Worm (Caenorhabditis elegans) whole organism, midembryonic: ENCODE data around the gene ZK177.12.
"Not testable (repeated sequence)": the region's sequence is repeated elsewhere in the genome, so short reads cannot be mapped to it uniquely, and the experiment has no call there.

ENCODE experiments used
- T22C8.4 ChIP-seq: fragments of 200-800 bp; sonication (Bioruptor generic); IDR thresholded peaks from 2 replicates; pipeline ENCODE4 v1.3.6; 2022; ENCODE audit warnings: missing genetic modification characterization, missing compliant biosample characterization
- cog-1 ChIP-seq: sonication (generic microtip); optimal IDR thresholded peaks from 2 replicates; lab custom pipeline; 2016; ENCODE audit warnings: missing genetic modification characterization, missing compliant biosample characterization
- flt-1 ChIP-seq: fragments of 200-800 bp; sonication (Bioruptor generic); IDR thresholded peaks from 2 replicates; pipeline ENCODE4 v1.3.6; 2022; ENCODE audit warnings: missing genetic modification characterization, missing compliant biosample characterization
- klf-2 ChIP-seq: fragments of 200-800 bp; sonication (Bioruptor generic); conservative IDR thresholded peaks from 2 replicates; pipeline ENCODE4 v1.3.6; 2022; ENCODE audit warnings: missing genetic modification reagents, missing genetic modification characterization, missing compliant biosample characterization
- med-1 ChIP-seq: sonication (generic microtip); optimal IDR thresholded peaks from 2 replicates; lab custom pipeline; 2017; ENCODE audit warnings: missing genetic modification characterization, mild to moderate bottlenecking, missing compliant biosample characterization, antibody characterized with exemption, missing genetic modification reagents; ENCODE audit not compliant: insufficient read depth
- ref-1 ChIP-seq: fragments of 200-800 bp; sonication (Bioruptor generic); conservative IDR thresholded peaks from 2 replicates; pipeline ENCODE4 v1.3.6; 2022; ENCODE audit warnings: missing genetic modification reagents, missing genetic modification characterization, missing compliant biosample characterization
- tab-1 ChIP-seq: fragments of 200-800 bp; sonication (Bioruptor generic); IDR thresholded peaks from 2 replicates; pipeline ENCODE4 v1.3.6; 2022; ENCODE audit warnings: missing genetic modification characterization, missing compliant biosample characterization
- ztf-23 ChIP-seq: fragments of 200-800 bp; sonication (Bioruptor generic); IDR thresholded peaks from 2 replicates; pipeline ENCODE4 v1.3.6; 2022; ENCODE audit warnings: missing genetic modification reagents, missing genetic modification characterization, missing compliant biosample characterization
- ztf-29 ChIP-seq: fragments of 200-800 bp; sonication (Bioruptor generic); IDR thresholded peaks from 2 replicates; pipeline ENCODE4 v1.3.6; 2022; ENCODE audit warnings: missing genetic modification reagents, missing genetic modification characterization, missing compliant biosample characterization

ZK177.12 gene

DNA sequence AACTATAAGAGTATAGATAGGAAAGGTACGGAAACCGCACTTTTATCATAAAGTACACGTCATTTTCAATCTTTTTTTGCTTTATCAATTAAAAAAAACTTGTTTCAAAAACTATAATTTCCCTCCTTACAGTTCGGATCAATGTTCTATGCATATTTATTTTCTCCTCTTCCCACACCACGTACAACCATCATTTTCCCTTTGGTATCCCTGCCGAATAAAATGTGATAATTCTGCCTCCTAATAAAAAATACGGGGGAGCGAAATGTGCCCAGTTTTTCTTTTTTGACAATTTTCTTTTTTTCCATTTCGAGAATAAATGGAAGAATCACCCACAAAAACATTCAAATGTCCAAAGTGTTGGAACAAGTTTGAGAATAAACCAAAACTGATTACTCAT lies 6.0 kb upstream of the ZK177.12 start, which contains the start of gene ZK177.3:
ZK177.3 (plus strand) TSS at position 301 of the 400 bp plus-strand sequence.
- no peak for TF ChIP-seq ztf-23
- no peak for TF ChIP-seq flt-1 (GFP tag; lab: Robert Waterston, UW)
- TF ChIP-seq klf-2 (GFP tag; lab: Robert Waterston, UW), result no peak

DNA sequence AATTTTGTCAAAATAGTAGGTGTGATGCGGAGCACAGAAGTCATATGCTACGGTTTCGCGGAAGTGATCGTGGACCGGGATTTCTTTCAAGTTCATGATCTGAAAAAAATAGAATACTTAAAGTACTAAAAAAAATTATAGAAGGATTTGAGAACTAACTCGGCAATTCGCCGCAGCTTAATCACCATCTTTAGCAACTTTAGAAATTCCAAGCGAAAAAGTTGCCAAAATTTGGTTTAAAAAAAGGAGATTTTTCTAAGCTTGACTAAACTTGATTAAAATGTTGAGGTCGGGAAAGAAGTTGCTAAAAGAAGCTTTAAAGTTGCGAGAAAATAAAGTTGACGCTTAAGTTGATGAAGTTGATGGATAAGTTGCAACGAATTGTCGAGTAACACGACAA lies 3.9 kb upstream of the ZK177.12 start, which contains the start of gene ZK177.9:
ZK177.9 (minus strand) TSS at position 101 of the 400 bp plus-strand sequence.
- no peak for TF ChIP-seq ztf-23
- no peak for TF ChIP-seq ztf-29 (GFP tag; lab: Robert Waterston, UW)
- no peak for TF ChIP-seq med-1
- no peak for TF ChIP-seq ref-1
- TF ChIP-seq tab-1 (GFP tag; lab: Robert Waterston, UW), result no peak
- no peak for TF ChIP-seq cog-1 (tag; lab: Kevin White, UChicago)
- TF ChIP-seq flt-1 (GFP tag; lab: Robert Waterston, UW), result no peak
- TF ChIP-seq T22C8.4 (GFP tag; lab: Robert Waterston, UW), result no peak
- TF ChIP-seq klf-2 (GFP tag; lab: Robert Waterston, UW), result no peak

DNA sequence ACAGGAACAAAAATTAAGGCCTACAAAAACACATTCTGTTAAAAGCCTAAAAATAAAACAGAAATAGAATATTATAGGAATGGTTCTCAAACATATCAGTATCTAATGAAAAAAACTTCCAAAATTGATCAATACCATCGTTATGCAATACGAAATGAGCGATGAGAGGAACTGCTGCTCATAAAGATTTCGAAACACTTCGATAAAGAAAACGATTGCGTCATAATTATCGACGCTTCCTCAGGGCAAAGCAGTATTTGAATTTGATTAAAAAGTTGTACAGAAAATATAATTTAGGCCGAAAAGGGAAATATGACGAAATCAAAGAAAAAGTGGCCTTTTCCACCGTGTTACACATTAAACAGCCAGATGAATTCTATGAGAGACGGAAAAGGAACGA lies 3.5 kb upstream of the ZK177.12 start:
- TF ChIP-seq cog-1 (tag; lab: Kevin White, UChicago) (no peak), tab-1 (GFP tag; lab: Robert Waterston, UW) (no peak), ztf-29 (GFP tag; lab: Robert Waterston, UW) (no peak), ztf-23 (no peak), ref-1 (no peak), klf-2 (GFP tag; lab: Robert Waterston, UW) (no peak), med-1 (no peak), T22C8.4 (GFP tag; lab: Robert Waterston, UW) (no peak), flt-1 (GFP tag; lab: Robert Waterston, UW) (no peak)

DNA sequence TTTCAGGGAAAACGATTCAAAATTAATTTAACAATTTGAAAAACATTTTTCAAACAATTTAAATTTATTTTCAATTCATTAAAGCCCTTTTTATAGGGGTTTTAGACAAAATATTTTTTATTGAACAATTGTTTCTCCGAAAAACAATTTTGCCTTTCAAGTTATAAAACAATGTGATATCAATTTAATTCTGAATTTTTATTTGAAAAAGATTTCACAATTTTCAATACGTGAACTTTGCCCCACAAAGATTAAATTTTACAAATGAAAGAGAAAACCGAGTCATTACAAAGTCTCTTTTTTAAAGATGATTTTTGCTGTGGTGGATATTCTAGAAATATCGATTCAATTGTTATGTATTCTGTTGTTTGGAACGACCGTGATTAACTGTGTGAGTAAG lies 2.6 kb upstream of the ZK177.12 start, which contains the start of gene ZK177.2:
ZK177.2 (plus strand) TSS at position 301 of the 400 bp plus-strand sequence.
- TF ChIP-seq klf-2 (GFP tag; lab: Robert Waterston, UW), result no peak
- TF ChIP-seq cog-1 (tag; lab: Kevin White, UChicago), result no peak
- no peak for TF ChIP-seq ref-1
- no peak for TF ChIP-seq med-1
- no peak for TF ChIP-seq ztf-23
- no peak for TF ChIP-seq tab-1 (GFP tag; lab: Robert Waterston, UW)

DNA sequence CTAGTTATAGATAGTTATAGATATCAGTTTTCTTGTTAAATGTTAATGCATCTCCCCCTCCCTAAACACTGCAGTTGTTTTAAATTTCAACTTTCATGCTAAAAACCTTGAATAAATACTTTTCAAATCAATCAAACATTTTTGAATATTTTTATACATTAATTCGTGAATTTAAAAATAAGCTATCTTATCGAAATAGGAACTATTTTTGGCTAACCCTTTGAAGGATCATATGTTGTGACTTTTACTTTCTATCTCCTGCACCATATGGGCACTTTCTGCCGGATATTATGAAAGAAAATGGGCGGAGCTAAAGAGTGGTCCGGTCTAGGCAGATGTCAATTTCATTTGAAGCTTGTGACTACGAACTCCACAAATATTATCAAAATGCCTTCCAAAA lies 1.1 kb downstream of the ZK177.12 start, which contains the start of gene ZK177.11:
ZK177.11 (plus strand) TSS at position 301 of the 400 bp plus-strand sequence.
- TF ChIP-seq cog-1 (tag; lab: Kevin White, UChicago), result no peak
- no peak for TF ChIP-seq flt-1 (GFP tag; lab: Robert Waterston, UW)
- no peak for TF ChIP-seq ztf-23
- no peak for TF ChIP-seq T22C8.4 (GFP tag; lab: Robert Waterston, UW)
- TF ChIP-seq ztf-29 (GFP tag; lab: Robert Waterston, UW), result no peak
- TF ChIP-seq med-1, result no peak
- TF ChIP-seq tab-1 (GFP tag; lab: Robert Waterston, UW), result no peak
- TF ChIP-seq ref-1, result no peak
- no peak for TF ChIP-seq klf-2 (GFP tag; lab: Robert Waterston, UW)

DNA sequence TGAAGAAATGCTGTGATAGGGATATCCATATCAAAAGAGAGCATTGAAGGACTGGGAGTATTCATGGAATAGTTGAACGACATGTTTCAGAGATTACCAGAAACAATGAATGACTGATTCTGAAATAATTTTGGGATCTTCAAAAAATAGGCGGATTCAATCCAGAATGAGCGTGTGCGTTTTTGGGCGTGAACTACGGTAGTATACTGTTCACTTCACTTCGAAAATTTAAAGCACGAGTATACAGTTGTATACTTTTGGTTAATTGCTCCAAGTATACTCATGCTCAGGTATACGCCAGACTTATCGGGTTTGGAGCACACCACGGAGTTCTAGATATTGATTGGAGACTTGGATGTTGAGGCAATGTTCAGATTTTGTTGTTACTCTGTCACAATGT lies 3.8 kb downstream of the ZK177.12 start, which contains the start of gene tbx-35:
tbx-35 (minus strand) TSS at position 101 of the 400 bp plus-strand sequence.
- no peak for TF ChIP-seq med-1
- no peak for TF ChIP-seq flt-1 (GFP tag; lab: Robert Waterston, UW)
- no peak for TF ChIP-seq cog-1 (tag; lab: Kevin White, UChicago)
- no peak for TF ChIP-seq ref-1
- no peak for TF ChIP-seq klf-2 (GFP tag; lab: Robert Waterston, UW)
- no peak for TF ChIP-seq ztf-23

DNA sequence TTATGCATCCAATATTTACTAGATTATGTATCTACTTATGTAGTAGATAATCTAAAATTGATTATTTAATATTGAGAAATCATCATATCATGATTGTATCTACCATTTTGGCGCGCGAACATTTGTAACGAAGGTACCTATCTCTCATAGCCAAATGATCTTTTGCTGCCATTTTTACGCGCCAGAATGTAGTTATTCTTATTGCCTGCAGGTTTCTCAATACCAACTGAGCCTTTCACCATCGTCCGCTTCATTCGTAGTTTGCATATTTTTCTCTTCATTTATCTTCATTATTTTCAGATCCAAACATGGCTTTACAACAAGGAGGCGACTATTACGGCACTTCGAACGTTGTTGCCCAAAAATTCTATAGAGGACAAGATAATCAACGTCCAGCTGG lies 6.3 kb downstream of the ZK177.12 start, which contains the start of gene ZK177.1:
ZK177.1 (plus strand) TSS at position 301 of the 400 bp plus-strand sequence.
- TF ChIP-seq klf-2 (GFP tag; lab: Robert Waterston, UW) (no peak), T22C8.4 (GFP tag; lab: Robert Waterston, UW) (no peak), flt-1 (GFP tag; lab: Robert Waterston, UW) (no peak), ref-1 (no peak), med-1 (no peak), cog-1 (tag; lab: Kevin White, UChicago) (no peak), tab-1 (GFP tag; lab: Robert Waterston, UW) (no peak), ztf-29 (GFP tag; lab: Robert Waterston, UW) (no peak), ztf-23 (no peak)

DNA sequence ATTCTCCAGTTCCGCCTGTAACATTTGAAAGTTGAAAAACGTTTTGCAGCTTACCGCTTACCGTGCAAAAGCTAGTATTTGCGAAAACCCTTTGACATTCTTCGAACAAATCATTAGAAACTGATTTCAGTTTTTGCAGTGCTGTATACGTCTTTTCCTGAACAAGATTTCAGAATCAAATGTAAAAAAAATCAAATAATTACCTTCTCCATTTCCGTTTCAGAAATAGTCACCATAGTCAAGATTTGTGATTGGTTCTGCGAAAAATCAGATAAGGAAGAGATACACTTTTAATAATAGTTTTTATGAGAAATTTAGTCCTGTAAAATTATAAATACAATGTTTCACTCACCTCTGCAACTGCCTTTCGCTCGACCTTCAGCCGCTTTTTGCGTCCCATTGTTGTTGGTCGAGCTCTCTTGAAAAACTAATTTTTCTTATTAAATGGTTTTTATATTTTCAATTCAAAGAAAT lies 10.4 kb downstream of the ZK177.12 start, which contains the start of gene C17C3.9:
C17C3.9 (minus strand) TSS at position 424 of the 474 bp plus-strand sequence.
- no peak for TF ChIP-seq T22C8.4 (GFP tag; lab: Robert Waterston, UW)
- TF ChIP-seq ztf-29 (GFP tag; lab: Robert Waterston, UW), result no peak
- TF ChIP-seq cog-1 (tag; lab: Kevin White, UChicago), result no peak
- no peak for TF ChIP-seq tab-1 (GFP tag; lab: Robert Waterston, UW)
- TF ChIP-seq klf-2 (GFP tag; lab: Robert Waterston, UW), result no peak
- TF ChIP-seq flt-1 (GFP tag; lab: Robert Waterston, UW), result no peak
- TF ChIP-seq med-1, result no peak
- TF ChIP-seq ref-1, result no peak
- no peak for TF ChIP-seq ztf-23

DNA sequence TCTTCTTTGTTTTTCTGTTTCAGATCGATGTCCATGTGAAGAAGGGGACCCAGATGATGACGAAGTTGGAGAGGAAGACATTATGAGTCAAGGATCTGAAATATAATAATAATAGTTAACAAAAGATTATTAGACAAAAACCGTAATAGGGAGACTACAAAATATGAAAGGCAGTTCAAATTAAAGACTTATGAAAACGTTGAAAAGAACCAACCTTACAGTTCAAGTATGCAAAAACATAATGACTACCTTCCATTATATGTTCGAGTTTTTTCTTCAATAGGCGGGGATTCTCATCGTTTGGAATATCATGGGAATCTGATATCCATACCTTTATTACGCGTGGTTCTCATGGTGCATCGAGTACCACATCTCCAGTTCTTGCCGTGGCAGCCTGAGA lies 12.1 kb downstream of the ZK177.12 start, which contains the start of gene hlh-26:
hlh-26 (minus strand) TSS at position 101 of the 400 bp plus-strand sequence.
- no peak for TF ChIP-seq klf-2 (GFP tag; lab: Robert Waterston, UW)
- TF ChIP-seq ztf-23, result no peak
- no peak for TF ChIP-seq T22C8.4 (GFP tag; lab: Robert Waterston, UW)
- no peak for TF ChIP-seq flt-1 (GFP tag; lab: Robert Waterston, UW)
- no peak for TF ChIP-seq cog-1 (tag; lab: Kevin White, UChicago)
- TF ChIP-seq ztf-29 (GFP tag; lab: Robert Waterston, UW), result no peak
- no peak for TF ChIP-seq med-1
- no peak for TF ChIP-seq ref-1
- TF ChIP-seq tab-1 (GFP tag; lab: Robert Waterston, UW), result no peak

DNA sequence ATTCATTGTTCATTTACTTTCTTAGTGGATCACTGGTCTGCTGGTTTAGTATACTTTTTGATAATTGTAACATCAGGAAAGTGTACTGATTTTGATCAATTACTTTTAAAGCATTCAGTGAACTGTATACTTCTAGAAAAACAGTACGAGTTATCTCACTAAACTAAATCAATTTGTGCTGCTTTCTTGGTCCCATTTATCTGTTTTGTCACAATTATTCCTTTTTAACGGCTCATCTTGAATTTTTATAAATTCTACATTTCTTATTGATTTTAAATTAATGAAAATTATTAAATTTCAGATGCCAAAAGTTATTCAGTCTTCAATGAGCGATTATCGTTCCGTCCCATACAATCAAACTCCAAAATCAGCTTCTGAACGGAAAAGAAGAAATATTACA lies 13.4 kb downstream of the ZK177.12 start, which contains the start of gene hlh-25:
hlh-25 (plus strand) TSS at position 301 of the 400 bp plus-strand sequence.
- TF ChIP-seq med-1; ztf-29 (GFP tag; lab: Robert Waterston, UW); T22C8.4 (GFP tag; lab: Robert Waterston, UW): not testable (repeated sequence)
